Worm (Caenorhabditis elegans) whole organism, L2 larva: ENCODE measurements around the gene Y57G7A.6.

Experiments used
- skn-1 ChIP-seq: sonication (generic microtip); optimal IDR thresholded peaks from 2 replicates; lab custom pipeline; 2017; ENCODE audit warnings: missing biosample characterization, missing genetic modification characterization
- unc-62 ChIP-seq: fragments of 150-350 bp; optimal IDR thresholded peaks from 2 replicates; lab custom pipeline; 2014; ENCODE audit warnings: missing biosample characterization, missing genetic modification reagents, missing genetic modification characterization

DNA sequence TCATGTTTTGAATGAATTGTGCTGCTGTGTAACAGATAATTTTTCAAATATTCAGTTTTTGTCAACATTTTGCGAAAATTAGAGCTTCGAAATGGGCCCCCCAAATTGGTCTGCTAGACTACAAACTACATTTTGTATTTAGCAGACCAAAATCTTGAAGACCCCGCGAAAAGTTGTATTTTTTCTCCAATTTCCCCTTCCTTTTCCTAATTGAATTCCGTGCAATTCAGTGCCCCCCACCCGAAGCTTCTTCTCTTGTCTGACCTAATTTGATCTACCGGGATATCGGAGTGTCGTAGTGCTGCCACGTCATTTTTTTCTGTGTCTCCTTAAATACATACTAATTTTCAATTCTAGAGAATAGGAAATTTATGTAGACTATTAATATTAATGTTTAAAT, 38.6 kb upstream of the Y57G7A.6 start:
- TF ChIP-seq skn-1 (tag; lab: Kevin White, UChicago): no peak
- TF ChIP-seq unc-62 (GFP tag; lab: Kevin White, UChicago): no peak
